Worm (Caenorhabditis elegans): Measurements from ENCODE around the gene lbp-4.
A peak's percentile ranks its signal among the peaks of the same experiment; 100 is the strongest.

The lbp-4 gene

DNA sequence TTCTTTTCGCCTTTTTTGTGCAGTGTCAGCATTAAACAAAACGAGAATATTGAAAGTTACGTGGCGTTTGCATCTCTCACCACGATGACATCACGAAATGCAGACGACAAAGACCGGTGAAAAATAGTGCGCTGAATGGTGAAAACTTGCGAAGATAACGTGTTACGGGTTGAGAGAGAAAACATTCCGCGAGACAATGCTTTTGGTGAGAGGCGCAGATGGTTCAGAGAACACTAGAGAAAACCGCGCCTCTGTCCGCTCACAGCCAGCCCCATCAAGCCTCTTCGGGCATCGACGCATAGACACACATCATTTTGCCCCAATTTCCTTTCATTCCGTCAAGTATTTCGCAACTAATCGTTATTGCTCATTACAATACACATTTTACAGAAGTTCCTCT lies 34.2 kb downstream of the lbp-4 start, which contains the start of the genes C37C3.9 and C37C3.18 (continued):
- no peak for TF ChIP-seq lsl-1 (GFP tag; optimal IDR thresholded peaks at IDR 0.05)
- TF ChIP-seq tbp1 (GFP tag; optimal IDR thresholded peaks at IDR 0.05): peak; percentile 26
- peak; percentile 82 for TF ChIP-seq dox-1 (GFP tag; IDR thresholded peaks at IDR 0.05)
- peak; percentile 65 for TF ChIP-seq attf-5 (GFP tag; optimal IDR thresholded peaks at IDR 0.05)
- no peak for TF ChIP-seq madf-10 (tag; optimal IDR thresholded peaks at IDR 0.05)
- no peak for TF ChIP-seq ceh-91 (GFP tag; IDR thresholded peaks at IDR 0.05)
- no peak for TF ChIP-seq zim-3 (tag; optimal IDR thresholded peaks at IDR 0.05)
- TF ChIP-seq C06A6.2 (GFP tag; conservative IDR thresholded peaks at IDR 0.05): no peak
- peak; percentile 50 for TF ChIP-seq akir-1 (GFP tag; optimal IDR thresholded peaks at IDR 0.05)
- no peak for TF ChIP-seq F10E7.11 (tag; optimal IDR thresholded peaks at IDR 0.05)
- TF ChIP-seq pbrm-1 (GFP tag; IDR thresholded peaks at IDR 0.05): peak; percentile 54; the same call in 1 of the 2 replicates
- TF ChIP-seq tbx-9 (tag; optimal IDR thresholded peaks at IDR 0.05; ENCODE audit: borderline replicate concordance): no peak
- no peak for TF ChIP-seq B0261.1 (tag; optimal IDR thresholded peaks at IDR 0.05)
- TF ChIP-seq nfya-2 (GFP tag; IDR thresholded peaks at IDR 0.05): no peak
- peak; percentile 27 for TF ChIP-seq mel-28 (tag; optimal IDR thresholded peaks at IDR 0.05; ENCODE audit: borderline replicate concordance)
- TF ChIP-seq F49E8.2 (tag; optimal IDR thresholded peaks at IDR 0.05; ENCODE audit: insufficient read depth): no peak
- TF ChIP-seq ztf-3 (GFP tag; optimal IDR thresholded peaks at IDR 0.05): no peak
- no peak for TF ChIP-seq sea-2 (GFP tag; IDR thresholded peaks at IDR 0.05)
- TF ChIP-seq attf-6 (GFP tag; IDR thresholded peaks at IDR 0.05): no peak
- no peak for TF ChIP-seq ztf-25 (GFP tag; IDR thresholded peaks at IDR 0.05)
- no peak for TF ChIP-seq F22D6.2 (tag; optimal IDR thresholded peaks at IDR 0.05)
- TF ChIP-seq nhr-90 (tag; optimal IDR thresholded peaks at IDR 0.05): no peak
- TF ChIP-seq F33H1.4 (GFP tag; IDR thresholded peaks at IDR 0.05): no peak
- TF ChIP-seq K11D2.4 (GFP tag; IDR thresholded peaks at IDR 0.05): peak; percentile 38; the same call in 1 of the 2 replicates
- no peak for TF ChIP-seq ztf-18 (tag; optimal IDR thresholded peaks at IDR 0.05)
- no peak for TF ChIP-seq snpc-3.4 (tag; optimal IDR thresholded peaks at IDR 0.05)
- peak; percentile 86 for TF ChIP-seq nfyb-1 (GFP tag; IDR thresholded peaks at IDR 0.05)
- no peak for TF ChIP-seq ztf-26 (tag; optimal IDR thresholded peaks at IDR 0.05)
- peak; percentile 50; the same call in 1 of the 2 replicates for TF ChIP-seq let-526 (GFP tag; IDR thresholded peaks at IDR 0.05)
- no peak for TF ChIP-seq B0019.2 (GFP tag; conservative IDR thresholded peaks at IDR 0.05)
- TF ChIP-seq B0035.1 (tag; optimal IDR thresholded peaks at IDR 0.05): no peak
- 0 out of 2 replicates have a peak, but pooled peaks have one; percentile 32 for TF ChIP-seq hsf-1 (GFP tag; IDR thresholded peaks at IDR 0.05)
- TF ChIP-seq hmg-20 (GFP tag; IDR thresholded peaks at IDR 0.05): no peak
- no peak for TF ChIP-seq nhr-179 (tag; optimal IDR thresholded peaks at IDR 0.05)
- TF ChIP-seq ekl-4 (GFP tag; IDR thresholded peaks at IDR 0.05): peak; percentile 74; the same call in 1 of the 2 replicates
- no peak for TF ChIP-seq rcor-1 (GFP tag; IDR thresholded peaks at IDR 0.05)
- no peak for TF ChIP-seq cebp-2 (GFP tag; IDR thresholded peaks at IDR 0.05)
- no peak for TF ChIP-seq F23B12.7 (tag; optimal IDR thresholded peaks at IDR 0.05; ENCODE audit: insufficient read depth)
- no peak for TF ChIP-seq gei-17 (GFP tag; optimal IDR thresholded peaks at IDR 0.05)
- TF ChIP-seq aptf-3 (GFP tag; IDR thresholded peaks at IDR 0.05): no peak
- no peak for TF ChIP-seq die-1 (tag; optimal IDR thresholded peaks at IDR 0.05)
- peak; percentile 93 for TF ChIP-seq zfh-2 (GFP tag; conservative IDR thresholded peaks at IDR 0.05)
- 0 out of 2 replicates have a peak, but pooled peaks have one; percentile 27 for TF ChIP-seq egrh-3 (GFP tag; IDR thresholded peaks at IDR 0.05)
- TF ChIP-seq mxl-1 (tag; optimal IDR thresholded peaks at IDR 0.05): no peak
- peak; percentile 71 for TF ChIP-seq nhr-80 (tag; optimal IDR thresholded peaks at IDR 0.05)
- 0 out of 2 replicates have a peak, but pooled peaks have one; percentile 11 for TF ChIP-seq Y53G8AR.9 (GFP tag; conservative IDR thresholded peaks at IDR 0.05)
- TF ChIP-seq snpc-1.3 (tag; optimal IDR thresholded peaks at IDR 0.05; ENCODE audit: insufficient read depth): no peak
- no peak for TF ChIP-seq snpc-4 (GFP tag; optimal IDR thresholded peaks at IDR 0.05)
- TF ChIP-seq snpc-4 (tag; optimal IDR thresholded peaks at IDR 0.05): peak; percentile 72 to 79 (median 76)

All from whole organism, young adult.